Worm (Caenorhabditis elegans) whole organism, L1 larva: ENCODE data around the gene nspg-7.2.

Experiments
- C34B4.2 ChIP-seq: sonication (generic microtip); optimal IDR thresholded peaks from 2 replicates; lab custom pipeline; 2017; ENCODE audit warnings: mild to moderate bottlenecking, missing genetic modification characterization, missing compliant biosample characterization
- alr-1 ChIP-seq: fragments of 200-800 bp; sonication (Bioruptor generic); optimal IDR thresholded peaks from 2 replicates; lab custom pipeline; 2018; ENCODE audit warnings: borderline replicate concordance, mild to moderate bottlenecking, missing genetic modification characterization, missing compliant biosample characterization
- ama-1 ChIP-seq: fragments of 150-350 bp; optimal IDR thresholded peaks from 2 replicates; lab custom pipeline; 2014
- blmp-1 ChIP-seq: fragments of 150-350 bp; optimal IDR thresholded peaks from 2 replicates; lab custom pipeline; 2014; ENCODE audit warnings: missing biosample characterization, missing genetic modification characterization
- ceh-63 ChIP-seq: fragments of 200-800 bp; sonication (Bioruptor generic); optimal IDR thresholded peaks from 2 replicates; lab custom pipeline; 2018; ENCODE audit warnings: mild to moderate bottlenecking, missing genetic modification characterization, missing compliant biosample characterization
- ceh-88 ChIP-seq: fragments of 200-800 bp; sonication (Bioruptor generic); IDR thresholded peaks from 2 replicates; pipeline ENCODE4 v1.3.6; 2022; ENCODE audit warnings: missing genetic modification characterization, missing compliant biosample characterization
- ceh-90 ChIP-seq: sonication (generic microtip); optimal IDR thresholded peaks from 2 replicates; lab custom pipeline; 2016; ENCODE audit warnings: missing genetic modification characterization, missing compliant biosample characterization
- ces-1 ChIP-seq: fragments of 150-350 bp; optimal IDR thresholded peaks from 2 replicates; lab custom pipeline; 2014; ENCODE audit warnings: missing biosample characterization, missing genetic modification reagents, missing genetic modification characterization
- dpl-1 ChIP-seq, 3 experiments: fragments of 150-350 bp in 2 of 3; sonication (generic microtip) in 1 of 3; optimal IDR thresholded peaks; 2 replicates each; lab custom pipeline; 2014 to 2017; ENCODE audit warnings: missing biosample characterization in 3 of 3, missing genetic modification characterization in 3 of 3, missing genetic modification reagents in 3 of 3
- efl-1 ChIP-seq, 4 experiments: fragments of 150-350 bp; optimal IDR thresholded peaks in 3 of 4; peaks in 1 of 4; 1 replicate in 1 of 4; 2 replicates in 3 of 4; lab custom pipeline; 2014; ENCODE audit warnings: missing biosample characterization in 2 of 4, missing genetic modification characterization in 2 of 4, missing genetic modification reagents in 2 of 4
- egl-13 ChIP-seq: sonication (generic microtip); optimal IDR thresholded peaks from 2 replicates; lab custom pipeline; 2016; ENCODE audit warnings: missing genotype, missing genetic modification reagents, missing genetic modification characterization, missing compliant biosample characterization
- egl-27 ChIP-seq, 2 experiments: fragments of 150-350 bp in 1 of 2; sonication (generic microtip); optimal IDR thresholded peaks; 3 replicates each; lab custom pipeline; 2017 to 2018; ENCODE audit warnings: missing biosample characterization in 2 of 2, missing genetic modification characterization in 2 of 2, missing genetic modification reagents in 2 of 2
- elt-2 ChIP-seq: sonication (generic microtip); optimal IDR thresholded peaks from 2 replicates; lab custom pipeline; 2016; ENCODE audit warnings: missing genetic modification characterization, mild to moderate bottlenecking, inconsistent platforms, missing compliant biosample characterization, missing genetic modification reagents
- ets-5 ChIP-seq: fragments of 200-800 bp; sonication (Bioruptor generic); IDR thresholded peaks from 2 replicates; pipeline ENCODE4 v1.3.6; 2022; ENCODE audit warnings: missing genetic modification characterization, missing compliant biosample characterization
- fkh-4 ChIP-seq: sonication (generic microtip); optimal IDR thresholded peaks from 2 replicates; lab custom pipeline; 2016; ENCODE audit warnings: missing compliant biosample characterization, missing genetic modification characterization, borderline replicate concordance
- grh-1 ChIP-seq: fragments of 200-800 bp; sonication (Bioruptor generic); IDR thresholded peaks from 2 replicates; pipeline ENCODE4 v1.3.6; 2022; ENCODE audit warnings: missing genetic modification reagents, missing genetic modification characterization, missing compliant biosample characterization
- hlh-17 ChIP-seq: fragments of 200-800 bp; sonication (Bioruptor generic); optimal IDR thresholded peaks from 2 replicates; lab custom pipeline; 2018; ENCODE audit warnings: missing genetic modification characterization, mild to moderate bottlenecking, missing compliant biosample characterization, moderate library complexity, borderline replicate concordance
- lin-13 ChIP-seq: fragments of 150-350 bp; optimal IDR thresholded peaks from 2 replicates; lab custom pipeline; 2014; ENCODE audit warnings: missing biosample characterization, missing genetic modification reagents, missing genetic modification characterization
- lin-14 ChIP-seq: fragments of 200-800 bp; sonication (Bioruptor generic); optimal IDR thresholded peaks from 2 replicates; lab custom pipeline; 2018; ENCODE audit warnings: mild to moderate bottlenecking, missing genetic modification characterization, moderate library complexity, missing compliant biosample characterization
- lin-35 ChIP-seq, 2 experiments: fragments of 150-350 bp; optimal IDR thresholded peaks; 2 replicates each; lab custom pipeline; 2014; ENCODE audit warnings: missing biosample characterization in 2 of 2, missing genetic modification characterization in 2 of 2, missing genetic modification reagents in 2 of 2
- lin-39 ChIP-seq: fragments of 150-350 bp; optimal IDR thresholded peaks from 2 replicates; lab custom pipeline; 2014; ENCODE audit warnings: missing biosample characterization, missing genetic modification reagents, missing genetic modification characterization
- lir-3 ChIP-seq: sonication (generic microtip); optimal IDR thresholded peaks from 2 replicates; lab custom pipeline; 2016; ENCODE audit warnings: mild to moderate bottlenecking, missing genetic modification characterization, moderate library complexity, missing compliant biosample characterization; ENCODE audit not compliant: poor library complexity
- lsy-2 ChIP-seq, 2 experiments: fragments of 150-350 bp; optimal IDR thresholded peaks; 2 replicates each; lab custom pipeline; 2014; ENCODE audit warnings: missing biosample characterization in 2 of 2, missing genetic modification characterization in 2 of 2
- mab-9 ChIP-seq: fragments of 200-800 bp; sonication (Bioruptor generic); IDR thresholded peaks from 2 replicates; pipeline ENCODE4 v1.3.6; 2022; ENCODE audit warnings: missing genetic modification reagents, missing genetic modification characterization, missing compliant biosample characterization
- mdl-1 ChIP-seq, 2 experiments: fragments of 150-350 bp; optimal IDR thresholded peaks; 2 replicates each; lab custom pipeline; 2014 to 2017; ENCODE audit warnings: missing biosample characterization in 2 of 2, missing genetic modification characterization in 2 of 2, inconsistent platforms in 1 of 2
- mef-2 ChIP-seq: fragments of 150-350 bp; optimal IDR thresholded peaks from 2 replicates; lab custom pipeline; 2014; ENCODE audit warnings: missing biosample characterization, missing genetic modification characterization
- mep-1 ChIP-seq: fragments of 150-350 bp; optimal IDR thresholded peaks from 2 replicates; lab custom pipeline; 2014; ENCODE audit warnings: missing biosample characterization, missing genetic modification characterization
- nhr-11 ChIP-seq: fragments of 150-350 bp; optimal IDR thresholded peaks from 2 replicates; lab custom pipeline; 2014; ENCODE audit warnings: missing biosample characterization, missing genetic modification characterization
- nhr-12 ChIP-seq: sonication (generic microtip); optimal IDR thresholded peaks from 2 replicates; lab custom pipeline; 2017; ENCODE audit warnings: missing biosample characterization, missing genetic modification characterization
- nhr-20 ChIP-seq: sonication (generic microtip); optimal IDR thresholded peaks from 2 replicates; lab custom pipeline; 2016; ENCODE audit warnings: mild to moderate bottlenecking, missing genetic modification characterization, missing compliant biosample characterization
- nhr-237 ChIP-seq: fragments of 150-350 bp; optimal IDR thresholded peaks from 2 replicates; lab custom pipeline; 2014; ENCODE audit warnings: missing biosample characterization, missing genetic modification characterization
- nhr-76 ChIP-seq: sonication (generic microtip); optimal IDR thresholded peaks from 2 replicates; lab custom pipeline; 2017; ENCODE audit warnings: missing biosample characterization, missing genetic modification characterization
- nhr-77 ChIP-seq: fragments of 150-350 bp; optimal IDR thresholded peaks from 2 replicates; lab custom pipeline; 2014; ENCODE audit warnings: missing biosample characterization, missing genetic modification characterization
- nhr-85 ChIP-seq: sonication (generic microtip); peaks from one replicate; lab custom pipeline; 2016; ENCODE audit warnings: missing genetic modification characterization, inconsistent platforms, missing compliant biosample characterization
- pax-3 ChIP-seq: fragments of 200-800 bp; sonication (Bioruptor generic); optimal IDR thresholded peaks from 2 replicates; lab custom pipeline; 2018; ENCODE audit warnings: mild to moderate bottlenecking, missing genetic modification characterization, moderate library complexity, missing compliant biosample characterization
- pqm-1 ChIP-seq: sonication (generic microtip); optimal IDR thresholded peaks from 3 replicates; lab custom pipeline; 2017; ENCODE audit warnings: missing biosample characterization, missing genetic modification characterization
- rnt-1 ChIP-seq: sonication (generic microtip); optimal IDR thresholded peaks from 2 replicates; lab custom pipeline; 2016; ENCODE audit warnings: mild to moderate bottlenecking, missing genetic modification characterization, moderate library complexity, missing compliant biosample characterization
- skn-1 ChIP-seq: fragments of 150-350 bp; optimal IDR thresholded peaks from 2 replicates; lab custom pipeline; 2014; ENCODE audit warnings: missing biosample characterization, missing genetic modification characterization
- snu-23 ChIP-seq: sonication (generic microtip); optimal IDR thresholded peaks from 2 replicates; lab custom pipeline; 2016; ENCODE audit warnings: missing genetic modification characterization, missing compliant biosample characterization
- sox-4 ChIP-seq: sonication (generic microtip); optimal IDR thresholded peaks from 2 replicates; lab custom pipeline; 2016; ENCODE audit warnings: missing genetic modification characterization, missing compliant biosample characterization
- swsn-7 ChIP-seq: sonication (generic microtip); optimal IDR thresholded peaks from 2 replicates; lab custom pipeline; 2016; ENCODE audit warnings: missing genetic modification characterization, missing compliant biosample characterization
- tbx-2 ChIP-seq: sonication (generic microtip); optimal IDR thresholded peaks from 2 replicates; lab custom pipeline; 2016; ENCODE audit warnings: missing genetic modification characterization, missing compliant biosample characterization
- tlp-1 ChIP-seq: fragments of 150-350 bp; optimal IDR thresholded peaks from 2 replicates; lab custom pipeline; 2014; ENCODE audit warnings: missing biosample characterization, missing genetic modification characterization
- unc-130 ChIP-seq: fragments of 150-350 bp; optimal IDR thresholded peaks from 2 replicates; lab custom pipeline; 2017; ENCODE audit warnings: missing biosample characterization, missing genetic modification characterization, inconsistent platforms
- unc-30 ChIP-seq: sonication (generic microtip); optimal IDR thresholded peaks from 2 replicates; lab custom pipeline; 2017; ENCODE audit warnings: missing biosample characterization, missing genetic modification characterization
- unc-62 ChIP-seq: fragments of 150-350 bp; optimal IDR thresholded peaks from 2 replicates; lab custom pipeline; 2014; ENCODE audit warnings: missing biosample characterization, missing genetic modification reagents, missing genetic modification characterization
- unc-86 ChIP-seq: sonication (generic microtip); optimal IDR thresholded peaks from 2 replicates; lab custom pipeline; 2016; ENCODE audit warnings: missing genetic modification characterization, missing compliant biosample characterization
- xbp-1 ChIP-seq: sonication (generic microtip); optimal IDR thresholded peaks from 2 replicates; lab custom pipeline; 2016; ENCODE audit warnings: missing genetic modification characterization, missing compliant biosample characterization
- zag-1 ChIP-seq: fragments of 150-350 bp; optimal IDR thresholded peaks from 2 replicates; lab custom pipeline; 2014; ENCODE audit warnings: missing biosample characterization, missing genetic modification characterization
- zip-4 ChIP-seq: fragments of 200-800 bp; sonication (Bioruptor generic); optimal IDR thresholded peaks from 2 replicates; lab custom pipeline; 2018; ENCODE audit warnings: mild to moderate bottlenecking, missing genetic modification characterization, moderate library complexity, missing compliant biosample characterization
- ztf-11 ChIP-seq, 2 experiments: sonication (generic microtip); optimal IDR thresholded peaks; 2 replicates each; lab custom pipeline; 2016 to 2017; ENCODE audit warnings: missing genetic modification characterization in 2 of 2, missing biosample characterization in 1 of 2, missing compliant biosample characterization in 1 of 2
- ztf-4 ChIP-seq: fragments of 150-350 bp; optimal IDR thresholded peaks from 2 replicates; lab custom pipeline; 2014; ENCODE audit warnings: missing biosample characterization, missing genetic modification characterization

Gene nspg-7.2

ce11 chrIII:3248307-3249037, 9.7 kb downstream of the nspg-7.2 start, which contains the start of gene nduf-9 (continued):
- no peak for TF ChIP-seq rnt-1
- TF ChIP-seq nhr-85 (tag; lab: Kevin White, UChicago) = no peak
- TF ChIP-seq alr-1 (tag; lab: Kevin White, UChicago) = no peak
- TF ChIP-seq pqm-1 (tag; lab: Kevin White, UChicago) = no peak
- TF ChIP-seq mep-1 (tag; lab: Kevin White, UChicago) = peak; percentile 61
- no peak for TF ChIP-seq unc-86 (tag; lab: Kevin White, UChicago)
- TF ChIP-seq lin-14 (GFP tag; lab: Kevin White, UChicago) = no peak
- TF ChIP-seq skn-1 (tag; lab: Kevin White, UChicago) = peak; percentile 23
- TF ChIP-seq mab-9 (GFP tag; lab: Robert Waterston, UW) = no peak
- no peak for TF ChIP-seq ztf-4 (tag; lab: Kevin White, UChicago)
- TF ChIP-seq nhr-237 (tag; lab: Kevin White, UChicago) = no peak
- peak; percentile 58 for TF ChIP-seq snu-23 (GFP tag; lab: Kevin White, UChicago)
- no peak for TF ChIP-seq ama-1 (lab: Kevin White, UChicago)
- no peak for TF ChIP-seq ceh-63
- TF ChIP-seq efl-1 (optimal IDR thresholded peaks at IDR 0.05; lab: Kevin White, UChicago) = peak; percentile 60 to 65
- peak; percentile 69 to 94 for TF ChIP-seq efl-1 (GFP tag; optimal IDR thresholded peaks at IDR 0.05 in 1 of 2; lab: Kevin White, UChicago)
- TF ChIP-seq zip-4 (GFP tag; lab: Kevin White, UChicago) = no peak
- peak; percentile 23 for TF ChIP-seq blmp-1 (tag; lab: Kevin White, UChicago)
- peak; percentile 50 to 71 (median 65) for TF ChIP-seq dpl-1 (GFP tag; optimal IDR thresholded peaks at IDR 0.05; lab: Kevin White, UChicago)
- TF ChIP-seq ceh-88 (GFP tag; lab: Robert Waterston, UW) = no peak
- TF ChIP-seq ztf-11 (tag; optimal IDR thresholded peaks at IDR 0.05; lab: Kevin White, UChicago) = no peak
- TF ChIP-seq pax-3 (tag; lab: Kevin White, UChicago) = no peak
- no peak for TF ChIP-seq mef-2 (tag; lab: Kevin White, UChicago)
- TF ChIP-seq lin-39 (tag; lab: Kevin White, UChicago) = no peak
- no peak for TF ChIP-seq lir-3
- no peak for TF ChIP-seq egl-13 (tag; lab: Kevin White, UChicago)
- TF ChIP-seq swsn-7 (tag; lab: Kevin White, UChicago) = peak; percentile 11
- TF ChIP-seq nhr-20 = no peak
- no peak for TF ChIP-seq ets-5
- TF ChIP-seq nhr-11 (tag; lab: Kevin White, UChicago) = no peak
- no peak for TF ChIP-seq nhr-76 (tag; lab: Kevin White, UChicago)
- TF ChIP-seq mdl-1 (tag; optimal IDR thresholded peaks at IDR 0.05; lab: Kevin White, UChicago) = no peak
- no peak for TF ChIP-seq ceh-90
- peak; percentile 59 to 72 for TF ChIP-seq lin-35 (GFP tag; optimal IDR thresholded peaks at IDR 0.05; lab: Kevin White, UChicago)
- TF ChIP-seq unc-62 (GFP tag; lab: Kevin White, UChicago) = no peak
- no peak for TF ChIP-seq unc-30 (tag; lab: Kevin White, UChicago)
- TF ChIP-seq egl-27 (tag; optimal IDR thresholded peaks at IDR 0.05; lab: Kevin White, UChicago) = no peak
- no peak for TF ChIP-seq C34B4.2 (tag; lab: Kevin White, UChicago)
- TF ChIP-seq elt-2 = no peak
- peak; percentile 24 for TF ChIP-seq sox-4 (tag; lab: Kevin White, UChicago)
- TF ChIP-seq grh-1 (GFP tag; lab: Robert Waterston, UW) = no peak
- TF ChIP-seq tbx-2 (tag; lab: Kevin White, UChicago) = peak; percentile 43
- peak; percentile 24 for TF ChIP-seq xbp-1 (tag; lab: Kevin White, UChicago)
- no peak for TF ChIP-seq ces-1
- peak; percentile 70 for TF ChIP-seq unc-130 (tag; lab: Kevin White, UChicago)
- TF ChIP-seq lin-13 (GFP tag; lab: Kevin White, UChicago) = no peak
- TF ChIP-seq tlp-1 = no peak
- TF ChIP-seq zag-1 (tag; lab: Kevin White, UChicago) = no peak
- no peak for TF ChIP-seq hlh-17
- TF ChIP-seq nhr-77 (tag; lab: Kevin White, UChicago) = no peak
- peak; percentile 88 to 98 for TF ChIP-seq lsy-2 (tag; optimal IDR thresholded peaks at IDR 0.05; lab: Kevin White, UChicago)
- no peak for TF ChIP-seq nhr-12 (tag; lab: Kevin White, UChicago)
- no peak for TF ChIP-seq fkh-4 (tag; lab: Kevin White, UChicago)
